Worm (Caenorhabditis elegans) whole organism, mixed stage, embryonic: ENCODE results near the gene sre-30.

ENCODE experiments used
- elt-1 ChIP-seq: sonication (generic microtip); optimal IDR thresholded peaks from 2 replicates; lab custom pipeline; 2017; ENCODE audit warnings: missing genetic modification characterization, mild to moderate bottlenecking, missing compliant biosample characterization, antibody characterized with exemption, moderate library complexity, borderline replicate concordance; ENCODE audit not compliant: insufficient read depth
- lin-13 ChIP-seq: fragments of 150-350 bp; optimal IDR thresholded peaks from 2 replicates; lab custom pipeline; 2014; ENCODE audit warnings: missing biosample characterization, missing genetic modification characterization
- nhr-12 ChIP-seq: fragments of 150-350 bp; optimal IDR thresholded peaks from 2 replicates; lab custom pipeline; 2014; ENCODE audit warnings: missing biosample characterization, missing genetic modification characterization
- zip-8 ChIP-seq: fragments of 150-350 bp; optimal IDR thresholded peaks from 2 replicates; lab custom pipeline; 2014; ENCODE audit warnings: missing biosample characterization, missing genetic modification characterization

DNA sequence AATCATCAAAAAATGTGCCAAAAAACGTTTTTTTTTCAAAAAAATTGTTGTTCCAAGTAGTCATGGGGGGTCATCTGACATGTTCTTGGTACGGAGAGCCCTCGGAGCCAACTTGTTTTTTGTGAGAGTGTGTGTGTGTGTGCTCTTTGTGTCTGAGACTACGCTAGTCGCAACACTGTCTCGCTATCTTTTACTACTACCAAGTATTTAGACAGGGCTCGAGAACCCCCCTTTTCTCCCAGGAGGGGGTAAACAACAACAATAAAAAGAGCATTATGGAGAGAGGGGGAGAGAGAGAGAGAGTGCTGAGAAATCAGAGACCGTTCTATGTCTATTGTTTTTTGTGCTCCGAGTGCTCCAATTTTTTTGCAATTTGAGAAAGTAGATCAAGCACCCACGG is 27.5 kb downstream of the sre-30 start:
- TF ChIP-seq zip-8 (tag; lab: Kevin White, UChicago) (no peak), elt-1 (tag; lab: Kevin White, UChicago) (no peak), lin-13 (tag; lab: Kevin White, UChicago) (no peak), nhr-12 (tag; lab: Kevin White, UChicago) (no peak)
